Fruit fly (Drosophila melanogaster): ENCODE data around the gene Cyp4d14.

dm6 chrX:2147475-2147874 lies 27.6 kb downstream of the Cyp4d14 start:
- TF ChIP-seq CG34406 (GFP tag; optimal IDR thresholded peaks at IDR 0.05) (no peak), CG16779 (tag; optimal IDR thresholded peaks at IDR 0.05) (no peak), ss (GFP tag; optimal IDR thresholded peaks at IDR 0.05) (no peak), CG6163 (GFP tag; IDR thresholded peaks at IDR 0.05) (no peak)
